Fruit fly (Drosophila melanogaster): ENCODE results near the gene CG46025.

DNA sequence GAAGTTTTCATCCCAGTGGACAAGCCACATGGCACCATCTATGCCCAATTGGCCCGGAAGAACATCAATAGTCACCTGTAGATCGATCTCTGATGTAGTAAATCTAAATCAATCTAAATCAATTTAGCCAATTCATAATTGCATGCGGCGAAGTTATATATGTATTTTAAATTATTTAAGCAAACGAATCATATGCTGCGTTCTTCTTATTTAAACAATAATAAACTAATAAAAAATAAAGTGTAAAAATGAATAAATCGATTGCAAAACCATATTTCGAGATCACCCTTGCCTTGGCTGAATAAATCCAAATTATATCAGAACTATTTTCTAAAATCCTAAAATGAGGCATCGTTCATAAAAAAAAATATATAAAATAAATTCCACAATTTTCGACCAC is 27.2 kb downstream of the CG46025 start, which contains the start of gene CG7164:
- no peak for TF ChIP-seq psq (optimal IDR thresholded peaks at IDR 0.05)
- no peak for TF ChIP-seq pan (optimal IDR thresholded peaks at IDR 0.05)
- TF ChIP-seq EcR (GFP tag; optimal IDR thresholded peaks at IDR 0.05) = no peak
- TF ChIP-seq Dll (optimal IDR thresholded peaks at IDR 0.05) = no peak
- no peak for TF ChIP-seq usp (GFP tag; optimal IDR thresholded peaks at IDR 0.05)
- no peak for TF ChIP-seq CG8478 (optimal IDR thresholded peaks at IDR 0.05)

Measured in whole organism.